Fruit fly (Drosophila melanogaster) whole organism, wandering third instar larva: Measurements from ENCODE around the gene prd1.
A peak's percentile ranks its signal among the peaks of the same experiment; 100 is the strongest.

ENCODE experiments used
- Abd-B ChIP-seq: fragments of >200 bp; optimal IDR thresholded peaks from 2 replicates; lab custom pipeline; 2017; ENCODE audit warnings: missing biosample characterization, missing genetic modification characterization
- CG32264 ChIP-seq: fragments of 200-800 bp; sonication (Bioruptor generic); optimal IDR thresholded peaks from 2 replicates; lab custom pipeline; 2016; ENCODE audit warnings: missing biosample characterization, missing genetic modification characterization
- CG9705 ChIP-seq: fragments of 200-800 bp; sonication (Bioruptor generic); optimal IDR thresholded peaks from 2 replicates; lab custom pipeline; 2018; ENCODE audit warnings: missing biosample characterization, mild to moderate bottlenecking, missing genetic modification characterization
- CrebA ChIP-seq: fragments of 200-800 bp; sonication (Bioruptor generic); optimal IDR thresholded peaks from 2 replicates; lab custom pipeline; 2016; ENCODE audit warnings: missing biosample characterization, mild to moderate bottlenecking, missing genetic modification characterization, borderline replicate concordance
- Dfd ChIP-seq: fragments of >200 bp; optimal IDR thresholded peaks from 2 replicates; lab custom pipeline; 2017; ENCODE audit warnings: missing biosample characterization, missing genetic modification characterization
- Dif ChIP-seq: fragments of 200-275, 200-300 bp; sonication (Bioruptor generic); optimal IDR thresholded peaks from 2 replicates; lab custom pipeline; 2018; ENCODE audit warnings: missing biosample characterization, missing genetic modification characterization; ENCODE audit not compliant: partially characterized antibody
- GATAd ChIP-seq: sonication (Bioruptor generic); optimal IDR thresholded peaks from 2 replicates; lab custom pipeline; 2016; ENCODE audit warnings: missing biosample characterization, missing genetic modification characterization
- HLH106 ChIP-seq: fragments of 200-800 bp; optimal IDR thresholded peaks from 3 replicates; lab custom pipeline; 2019; ENCODE audit warnings: missing biosample characterization, mild to moderate bottlenecking, missing genetic modification characterization, moderate library complexity
- Hnf4 ChIP-seq: fragments of 200-800 bp; sonication (Bioruptor generic); optimal IDR thresholded peaks from 2 replicates; lab custom pipeline; 2016; ENCODE audit warnings: missing biosample characterization, mild to moderate bottlenecking, missing genetic modification characterization
- Hr78 ChIP-seq: fragments of >200 bp; optimal IDR thresholded peaks from 2 replicates; lab custom pipeline; 2017; ENCODE audit warnings: missing biosample characterization, missing genetic modification characterization
- Hr83 ChIP-seq: fragments of 200-300 bp; sonication (Bioruptor generic); optimal IDR thresholded peaks from 2 replicates; lab custom pipeline; 2016; ENCODE audit warnings: missing biosample characterization, mild to moderate bottlenecking, missing genetic modification characterization, moderate library complexity; ENCODE audit not compliant: poor library complexity, severe bottlenecking
- Jra ChIP-seq: sonication (Bioruptor generic); optimal IDR thresholded peaks from 2 replicates; lab custom pipeline; 2016; ENCODE audit warnings: missing biosample characterization, missing genetic modification characterization
- Mio ChIP-seq: sonication (Bioruptor generic); optimal IDR thresholded peaks from 2 replicates; lab custom pipeline; 2016; ENCODE audit warnings: missing biosample characterization, missing genetic modification characterization
- Myc ChIP-seq: fragments of >200 bp; optimal IDR thresholded peaks from 2 replicates; lab custom pipeline; 2017
- N ChIP-seq: fragments of >200 bp; optimal IDR thresholded peaks from 2 replicates; lab custom pipeline; 2018; ENCODE audit warnings: missing biosample characterization, missing external identifiers, missing genetic modification characterization
- OdsH ChIP-seq: fragments of 200-800 bp; sonication (Bioruptor generic); optimal IDR thresholded peaks from 2 replicates; lab custom pipeline; 2016; ENCODE audit warnings: missing biosample characterization, mild to moderate bottlenecking, missing genetic modification characterization
- Rel ChIP-seq, 2 experiments: fragments of 200-800 bp; sonication (Bioruptor generic) in 1 of 2; optimal IDR thresholded peaks; 2 replicates in 1 of 2; 3 replicates in 1 of 2; lab custom pipeline; 2016 to 2019; ENCODE audit warnings: mild to moderate bottlenecking in 2 of 2, missing biosample characterization in 2 of 2, missing genetic modification characterization in 2 of 2, moderate library complexity in 1 of 2
- Sp1 ChIP-seq: fragments of 200-800 bp; sonication (Bioruptor generic); optimal IDR thresholded peaks from 3 replicates; lab custom pipeline; 2019; ENCODE audit warnings: missing biosample characterization, mild to moderate bottlenecking, missing genetic modification characterization, moderate library complexity
- Vsx2 ChIP-seq: fragments of 200-300, 225-300 bp; sonication (Bioruptor generic); optimal IDR thresholded peaks from 2 replicates; lab custom pipeline; 2018; ENCODE audit warnings: missing biosample characterization, missing genetic modification characterization; ENCODE audit not compliant: partially characterized antibody
- br ChIP-seq: fragments of 200-800 bp; sonication (Bioruptor generic); optimal IDR thresholded peaks from 2 replicates; lab custom pipeline; 2016; ENCODE audit warnings: missing biosample characterization, missing genetic modification characterization
- brk ChIP-seq: fragments of 200-800 bp; sonication (Bioruptor generic); optimal IDR thresholded peaks from 2 replicates; lab custom pipeline; 2016; ENCODE audit warnings: missing biosample characterization, mild to moderate bottlenecking, missing genetic modification characterization
- dl ChIP-seq, 2 experiments: fragments of 175-275, 200-275 bp in 1 of 2; fragments of 200-275 bp in 1 of 2; sonication (Bioruptor generic); optimal IDR thresholded peaks; lab custom pipeline; 2018; ENCODE audit warnings: mild to moderate bottlenecking in 2 of 2, missing biosample characterization in 2 of 2, missing genetic modification characterization in 2 of 2, moderate library complexity in 2 of 2; ENCODE audit not compliant: partially characterized antibody in 2 of 2, insufficient read depth in 1 of 2
- dmrt93B ChIP-seq: fragments of 200-800 bp; sonication (Bioruptor generic); optimal IDR thresholded peaks from 2 replicates; lab custom pipeline; 2018; ENCODE audit warnings: missing biosample characterization, mild to moderate bottlenecking, missing genetic modification characterization
- dsf ChIP-seq: sonication (Bioruptor generic); optimal IDR thresholded peaks from 2 replicates; lab custom pipeline; 2016; ENCODE audit warnings: missing biosample characterization, missing genetic modification characterization, borderline replicate concordance
- ey ChIP-seq: fragments of 200-800 bp; sonication (Bioruptor generic); optimal IDR thresholded peaks from 2 replicates; lab custom pipeline; 2016; ENCODE audit warnings: missing biosample characterization, missing genetic modification characterization
- foxo ChIP-seq, 2 experiments: fragments of 200-800 bp; sonication (Bioruptor generic); optimal IDR thresholded peaks; 2 replicates in 1 of 2; 3 replicates in 1 of 2; lab custom pipeline; 2016 to 2017; ENCODE audit warnings: missing biosample characterization in 2 of 2, missing genetic modification characterization in 2 of 2
- fru ChIP-seq: fragments of 200-800 bp; sonication (Bioruptor generic); optimal IDR thresholded peaks from 3 replicates; lab custom pipeline; 2016; ENCODE audit warnings: missing biosample characterization, mild to moderate bottlenecking, missing genetic modification characterization
- h ChIP-seq: fragments of 200-800 bp; sonication (Bioruptor generic); optimal IDR thresholded peaks from 3 replicates; lab custom pipeline; 2016; ENCODE audit warnings: missing biosample characterization, mild to moderate bottlenecking, missing genetic modification characterization
- jim ChIP-seq: fragments of 175-275, 200-325 bp; sonication (Bioruptor generic); optimal IDR thresholded peaks from 2 replicates; lab custom pipeline; 2016; ENCODE audit warnings: missing biosample characterization, mild to moderate bottlenecking, missing genetic modification characterization
- lola ChIP-seq: fragments of >200 bp; optimal IDR thresholded peaks from 2 replicates; lab custom pipeline; 2017; ENCODE audit warnings: missing biosample characterization, missing genetic modification characterization
- pan ChIP-seq: fragments of >200 bp; optimal IDR thresholded peaks from 2 replicates; lab custom pipeline; 2017
- psq ChIP-seq: fragments of 200-800 bp; sonication (Bioruptor generic); optimal IDR thresholded peaks from 3 replicates; lab custom pipeline; 2017; ENCODE audit warnings: missing biosample characterization, mild to moderate bottlenecking, missing genetic modification characterization, moderate library complexity
- rgr ChIP-seq: fragments of 200-800 bp; sonication (Bioruptor generic); optimal IDR thresholded peaks from 3 replicates; lab custom pipeline; 2016; ENCODE audit warnings: missing biosample characterization, mild to moderate bottlenecking, missing genetic modification characterization
- sage ChIP-seq: fragments of 200-800 bp; sonication (Bioruptor generic); optimal IDR thresholded peaks from 2 replicates; lab custom pipeline; 2016; ENCODE audit warnings: missing biosample characterization, mild to moderate bottlenecking, missing genetic modification characterization
- sv ChIP-seq: fragments of 200-800 bp; sonication (Bioruptor generic); optimal IDR thresholded peaks from 3 replicates; lab custom pipeline; 2016; ENCODE audit warnings: missing biosample characterization, missing genetic modification characterization
- tai ChIP-seq: sonication (Bioruptor generic); optimal IDR thresholded peaks from 2 replicates; lab custom pipeline; 2016; ENCODE audit warnings: missing biosample characterization, missing genetic modification characterization
- usp ChIP-seq: fragments of >200 bp; optimal IDR thresholded peaks from 2 replicates; lab custom pipeline; 2017; ENCODE audit warnings: missing biosample characterization, missing genetic modification characterization
- woc ChIP-seq: sonication (Bioruptor generic); optimal IDR thresholded peaks from 2 replicates; lab custom pipeline; 2016; ENCODE audit warnings: missing biosample characterization, mild to moderate bottlenecking, missing genetic modification characterization

The prd1 gene

dm6 chr3R:11759185-11759731 is 27.6 kb downstream of the prd1 start:
- TF ChIP-seq foxo (GFP tag; optimal IDR thresholded peaks at IDR 0.05; lab: Kevin White, UChicago) (no peak), brk (GFP tag; lab: Kevin White, UChicago) (peak; percentile 31), pan (lab: Kevin White, UChicago) (no peak), br (GFP tag; lab: Kevin White, UChicago) (no peak), N (GFP tag; lab: Kevin White, UChicago) (no peak), Dif (peak; percentile 7), h (GFP tag; lab: Kevin White, UChicago) (no peak), Abd-B (GFP tag; lab: Kevin White, UChicago) (no peak), woc (GFP tag; lab: Kevin White, UChicago) (no peak), CG32264 (GFP tag; lab: Kevin White, UChicago) (no peak), sv (no peak), tai (no peak), usp (no peak)

dm6 chr3R:11758507-11759184 is 28.2 kb downstream of the prd1 start:
- TF ChIP-seq Hnf4 (GFP tag; lab: Kevin White, UChicago) (peak; percentile 22), usp (no peak), dl (GFP tag; optimal IDR thresholded peaks at IDR 0.05; lab: Kevin White, UChicago; ENCODE audit: insufficient read depth in 1 of 2, partially characterized antibody in 2 of 2) (peak; percentile 16 to 67), h (GFP tag; lab: Kevin White, UChicago) (peak; percentile 16), sage (GFP tag; lab: Kevin White, UChicago) (peak; percentile 56), Dfd (GFP tag; lab: Kevin White, UChicago) (no peak), dmrt93B (no peak), N (GFP tag; lab: Kevin White, UChicago) (no peak), foxo (GFP tag; optimal IDR thresholded peaks at IDR 0.05; lab: Kevin White, UChicago) (peak in 1 of 2 experiments; percentile 58), Jra (GFP tag; lab: Kevin White, UChicago) (no peak), rgr (GFP tag; lab: Kevin White, UChicago) (peak; percentile 54), tai (peak; percentile 37), GATAd (GFP tag; lab: Kevin White, UChicago) (no peak), psq (peak; percentile 45), fru (GFP tag; lab: Kevin White, UChicago) (peak; percentile 84), OdsH (GFP tag; lab: Kevin White, UChicago) (peak; percentile 43), Hr78 (no peak), ey (peak; percentile 43), woc (GFP tag; lab: Kevin White, UChicago) (peak; percentile 73), Hr83 (peak; percentile 11), Mio (no peak), lola (GFP tag; lab: Kevin White, UChicago) (no peak), Sp1 (GFP tag; lab: Kevin White, UChicago) (peak; percentile 48), dsf (GFP tag; lab: Kevin White, UChicago) (no peak), sv (no peak), CG32264 (GFP tag; lab: Kevin White, UChicago) (no peak), brk (GFP tag; lab: Kevin White, UChicago) (no peak), Dif (peak; percentile 74), jim (GFP tag; lab: Kevin White, UChicago) (no peak), pan (lab: Kevin White, UChicago) (no peak), Vsx2 (GFP tag; lab: Kevin White, UChicago) (no peak), Rel (GFP tag; optimal IDR thresholded peaks at IDR 0.05; lab: Kevin White, UChicago) (no peak), Rel (tag; optimal IDR thresholded peaks at IDR 0.05; lab: Kevin White, UChicago) (no peak), Myc (lab: Kevin White, UChicago) (no peak), CrebA (GFP tag; lab: Kevin White, UChicago) (no peak), Abd-B (GFP tag; lab: Kevin White, UChicago) (no peak), br (GFP tag; lab: Kevin White, UChicago) (no peak), CG9705 (GFP tag; lab: Kevin White, UChicago) (no peak), HLH106 (tag; lab: Kevin White, UChicago) (peak; percentile 51)
